Fruit fly (Drosophila melanogaster): ENCODE results near the gene CG33160.

The CG33160 gene

dm6 chr3L:3246378-3247129, 40.4 kb upstream of the CG33160 start:
- peak; percentile 98 for TF ChIP-seq CG17806 (tag; optimal IDR thresholded peaks at IDR 0.05)
- peak; percentile 99 for TF ChIP-seq Pif1A (GFP tag; optimal IDR thresholded peaks at IDR 0.05)
- TF ChIP-seq CG4496 (GFP tag; IDR thresholded peaks at IDR 0.05), result peak; percentile 97
- peak; percentile 97 for TF ChIP-seq D1 (tag; optimal IDR thresholded peaks at IDR 0.05)
- peak; percentile 99 for TF ChIP-seq CG12605 (GFP tag; IDR thresholded peaks at IDR 0.05)
- peak; percentile 99 for TF ChIP-seq CG8159 (tag; optimal IDR thresholded peaks at IDR 0.05)
- TF ChIP-seq rn (GFP tag; IDR thresholded peaks at IDR 0.05), result peak; percentile 91
- TF ChIP-seq gl (tag; optimal IDR thresholded peaks at IDR 0.05), result peak; percentile 100
- peak; percentile 99 for TF ChIP-seq CG15710 (tag; optimal IDR thresholded peaks at IDR 0.05)
- 0 out of 2 replicates have a peak, but pooled peaks have one; percentile 27 for TF ChIP-seq CG10348 (GFP tag; IDR thresholded peaks at IDR 0.05)
- peak; percentile 100 for TF ChIP-seq EcR (GFP tag; optimal IDR thresholded peaks at IDR 0.05)
- peak; percentile 99 for TF ChIP-seq CG13204 (GFP tag; optimal IDR thresholded peaks at IDR 0.05)
- peak; percentile 99 for TF ChIP-seq Snoo (tag; optimal IDR thresholded peaks at IDR 0.05)
- peak; percentile 96 for TF ChIP-seq CG9948 (tag; optimal IDR thresholded peaks at IDR 0.05)
- peak; percentile 99 for TF ChIP-seq Pif1B (GFP tag; optimal IDR thresholded peaks at IDR 0.05)
- TF ChIP-seq CG32121 (GFP tag; IDR thresholded peaks at IDR 0.05), result peak; percentile 92
- TF ChIP-seq fd96Ca (GFP tag; IDR thresholded peaks at IDR 0.05), result peak; percentile 96
- TF ChIP-seq CG34367 (tag; optimal IDR thresholded peaks at IDR 0.05), result peak; percentile 98
- peak; percentile 94 for TF ChIP-seq Ets98B (GFP tag; IDR thresholded peaks at IDR 0.05)
- TF ChIP-seq CG14655 (GFP tag; optimal IDR thresholded peaks at IDR 0.05), result peak; percentile 96
- TF ChIP-seq CG8301 (tag; optimal IDR thresholded peaks at IDR 0.05), result peak; percentile 87

DNA sequence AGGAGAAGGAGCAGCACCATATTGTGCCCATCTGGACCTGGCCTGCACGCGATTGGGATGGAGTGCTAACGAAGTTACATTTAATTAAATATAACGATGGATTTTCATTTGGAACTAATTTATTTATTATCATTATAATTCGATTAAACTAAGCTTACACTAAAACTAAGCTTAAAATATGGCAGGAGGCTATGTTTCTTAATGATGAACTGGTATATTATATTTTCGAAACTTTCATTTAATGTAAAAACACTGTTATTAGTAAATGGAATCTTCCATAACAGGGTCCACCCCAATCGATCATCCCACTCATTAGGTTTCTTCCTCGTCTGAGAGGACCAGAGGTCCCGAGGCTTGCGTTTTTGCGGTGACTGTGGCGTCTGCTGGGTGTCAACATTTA, 39.0 kb upstream of the CG33160 start:
- TF ChIP-seq CG13204 (GFP tag; optimal IDR thresholded peaks at IDR 0.05) (peak; percentile 85), Pif1A (GFP tag; optimal IDR thresholded peaks at IDR 0.05) (peak; percentile 79), Pif1B (GFP tag; optimal IDR thresholded peaks at IDR 0.05) (peak; percentile 84), Ets98B (GFP tag; IDR thresholded peaks at IDR 0.05) (no peak), CG15710 (tag; optimal IDR thresholded peaks at IDR 0.05) (peak; percentile 95), CG10348 (GFP tag; IDR thresholded peaks at IDR 0.05) (no peak), CG8159 (tag; optimal IDR thresholded peaks at IDR 0.05) (peak; percentile 100), D1 (tag; optimal IDR thresholded peaks at IDR 0.05) (peak; percentile 81), rn (GFP tag; IDR thresholded peaks at IDR 0.05) (no peak), CG17806 (tag; optimal IDR thresholded peaks at IDR 0.05) (peak; percentile 88), fd96Ca (GFP tag; IDR thresholded peaks at IDR 0.05) (no peak), CG9948 (tag; optimal IDR thresholded peaks at IDR 0.05) (peak; percentile 82), CG34367 (tag; optimal IDR thresholded peaks at IDR 0.05) (peak; percentile 92), Snoo (tag; optimal IDR thresholded peaks at IDR 0.05) (peak; percentile 90), CG14655 (GFP tag; optimal IDR thresholded peaks at IDR 0.05) (peak; percentile 72), gl (tag; optimal IDR thresholded peaks at IDR 0.05) (peak; percentile 65), CG12605 (GFP tag; IDR thresholded peaks at IDR 0.05) (peak; percentile 42; the same call in 1 of the 2 replicates), EcR (GFP tag; optimal IDR thresholded peaks at IDR 0.05) (no peak), CG8301 (tag; optimal IDR thresholded peaks at IDR 0.05) (peak; percentile 55), CG32121 (GFP tag; IDR thresholded peaks at IDR 0.05) (no peak), CG4496 (GFP tag; IDR thresholded peaks at IDR 0.05) (peak; percentile 57; the same call in 2 of the 3 replicates)

DNA sequence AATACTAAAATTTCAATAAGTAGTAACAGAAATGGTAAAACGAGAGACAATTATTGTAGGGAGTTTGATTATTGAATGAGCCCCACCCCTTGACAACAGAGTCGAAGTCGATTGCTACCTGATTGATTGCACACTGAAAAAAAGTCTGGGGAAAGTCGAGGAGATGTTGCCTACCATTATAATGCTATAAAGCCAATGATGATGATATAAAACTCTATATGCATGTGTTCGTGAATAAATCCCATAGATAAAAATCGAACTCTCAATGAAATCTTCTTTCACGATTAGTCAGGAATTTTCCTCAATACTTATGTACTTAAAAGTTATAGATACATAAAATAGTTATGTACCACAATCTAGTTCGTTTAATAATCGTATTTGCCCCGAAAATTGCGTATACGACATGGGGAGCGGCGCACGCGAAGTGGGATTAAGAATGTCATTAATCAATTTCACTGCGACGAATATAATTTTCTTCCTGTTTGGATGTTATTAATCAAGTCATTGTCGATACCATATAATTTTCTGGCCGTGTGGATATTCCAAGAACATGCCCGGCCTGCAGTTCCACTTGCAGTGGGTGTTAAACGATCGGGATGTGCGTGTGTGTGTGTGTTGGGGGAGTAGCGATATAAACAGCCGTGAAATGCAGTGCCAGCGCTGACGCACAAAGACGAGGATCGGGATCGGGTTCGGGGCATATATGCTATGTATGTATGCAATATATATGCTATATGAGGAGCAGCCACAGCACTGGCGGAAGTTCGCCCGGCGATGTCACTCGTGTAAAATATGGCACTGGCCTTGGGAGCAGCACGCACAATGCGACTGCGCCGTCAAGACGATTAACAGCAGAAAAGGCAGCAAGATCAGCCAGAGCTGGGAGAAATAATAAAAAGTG, 38.3 kb upstream of the CG33160 start, which contains the start of gene CG12078:
TSS of gene CG12078 (minus strand) at position 51 of the 901 bp plus-strand sequence.
- no peak for TF ChIP-seq fd96Ca (GFP tag; IDR thresholded peaks at IDR 0.05)
- TF ChIP-seq CG34367 (tag; optimal IDR thresholded peaks at IDR 0.05), result no peak
- peak; percentile 7 for TF ChIP-seq Pif1A (GFP tag; optimal IDR thresholded peaks at IDR 0.05)
- no peak for TF ChIP-seq CG17806 (tag; optimal IDR thresholded peaks at IDR 0.05)
- peak; percentile 23 for TF ChIP-seq CG9948 (tag; optimal IDR thresholded peaks at IDR 0.05)
- TF ChIP-seq EcR (GFP tag; optimal IDR thresholded peaks at IDR 0.05), result peak; percentile 93
- TF ChIP-seq CG13204 (GFP tag; optimal IDR thresholded peaks at IDR 0.05), result no peak
- peak; percentile 16 for TF ChIP-seq CG8159 (tag; optimal IDR thresholded peaks at IDR 0.05)

DNA sequence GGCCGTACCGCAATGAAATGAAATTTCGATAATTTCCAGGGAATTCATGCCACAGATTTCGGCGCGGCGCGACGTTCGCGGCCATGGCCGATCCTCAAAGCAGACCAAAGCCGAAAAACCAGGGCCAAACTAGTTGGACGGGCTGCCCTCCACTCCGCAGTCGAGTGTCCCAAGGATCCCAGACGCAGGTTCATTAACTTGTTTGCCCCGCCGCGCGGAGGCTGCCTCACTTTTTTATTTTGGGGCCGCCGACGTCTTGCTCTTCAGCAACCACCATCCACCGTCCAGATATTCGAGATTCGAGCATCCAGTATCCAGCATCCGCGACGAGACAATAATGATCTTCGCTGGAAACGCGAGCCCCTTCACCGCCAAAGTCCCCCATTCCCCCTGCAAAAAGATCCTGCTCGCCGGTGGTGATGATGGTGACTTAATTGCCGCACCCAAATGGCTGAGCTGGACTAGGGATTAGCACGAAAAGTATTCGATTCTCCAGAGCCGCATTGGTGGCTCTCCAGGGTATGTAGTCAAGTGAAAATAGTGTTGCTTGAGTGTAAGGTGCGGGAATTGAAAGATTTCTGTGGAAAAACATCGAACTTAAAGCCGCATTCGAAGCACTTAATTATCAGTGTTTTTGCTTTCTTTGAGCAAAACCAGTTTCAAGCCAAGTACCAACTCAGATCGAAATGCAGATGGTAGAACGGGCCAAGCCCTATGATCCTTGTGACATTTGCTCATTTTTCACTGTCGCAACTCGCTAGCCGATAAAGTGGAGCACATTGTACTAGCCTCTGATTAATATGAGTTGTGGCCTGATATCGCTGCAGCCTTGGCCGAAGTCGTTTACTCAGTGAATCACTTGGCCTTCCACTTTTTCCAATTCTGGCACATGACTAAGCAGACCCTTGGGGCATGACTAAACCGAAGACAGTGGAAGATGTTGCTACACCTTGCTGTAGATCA, 36.2 kb upstream of the CG33160 start:
- TF ChIP-seq CG8301 (tag; optimal IDR thresholded peaks at IDR 0.05), result no peak
- TF ChIP-seq CG14655 (GFP tag; optimal IDR thresholded peaks at IDR 0.05), result peak; percentile 4
- TF ChIP-seq CG32121 (GFP tag; IDR thresholded peaks at IDR 0.05), result 0 out of 2 replicates have a peak, but pooled peaks have one; percentile 12
- peak; percentile 10 for TF ChIP-seq Pif1A (GFP tag; optimal IDR thresholded peaks at IDR 0.05)
- no peak for TF ChIP-seq rn (GFP tag; IDR thresholded peaks at IDR 0.05)
- peak; percentile 8 for TF ChIP-seq CG34367 (tag; optimal IDR thresholded peaks at IDR 0.05)
- peak; percentile 24 for TF ChIP-seq CG15710 (tag; optimal IDR thresholded peaks at IDR 0.05)
- no peak for TF ChIP-seq Ets98B (GFP tag; IDR thresholded peaks at IDR 0.05)
- TF ChIP-seq CG4496 (GFP tag; IDR thresholded peaks at IDR 0.05), result no peak
- peak; percentile 83 for TF ChIP-seq Snoo (tag; optimal IDR thresholded peaks at IDR 0.05)
- no peak for TF ChIP-seq CG9948 (tag; optimal IDR thresholded peaks at IDR 0.05)
- no peak for TF ChIP-seq CG12605 (GFP tag; IDR thresholded peaks at IDR 0.05)
- peak; percentile 9 for TF ChIP-seq Pif1B (GFP tag; optimal IDR thresholded peaks at IDR 0.05)
- TF ChIP-seq D1 (tag; optimal IDR thresholded peaks at IDR 0.05), result no peak
- no peak for TF ChIP-seq CG10348 (GFP tag; IDR thresholded peaks at IDR 0.05)
- no peak for TF ChIP-seq gl (tag; optimal IDR thresholded peaks at IDR 0.05)
- TF ChIP-seq CG13204 (GFP tag; optimal IDR thresholded peaks at IDR 0.05), result peak; percentile 53
- 0 out of 3 replicates have a peak, but pooled peaks have one; percentile 25 for TF ChIP-seq fd96Ca (GFP tag; IDR thresholded peaks at IDR 0.05)
- TF ChIP-seq CG17806 (tag; optimal IDR thresholded peaks at IDR 0.05), result no peak
- TF ChIP-seq CG8159 (tag; optimal IDR thresholded peaks at IDR 0.05), result peak; percentile 6
- peak; percentile 94 for TF ChIP-seq EcR (GFP tag; optimal IDR thresholded peaks at IDR 0.05)
